Fruit fly (Drosophila melanogaster) whole organism: ENCODE measurements around the gene Dhc93AB.

ENCODE experiments used
- CG8478 ChIP-seq: fragments of >200 bp; optimal IDR thresholded peaks from 2 replicates; lab custom pipeline; 2018; ENCODE audit warnings: inconsistent platforms
- Dll ChIP-seq: fragments of >200 bp; optimal IDR thresholded peaks from 2 replicates; lab custom pipeline; 2017
- EcR ChIP-seq, 2 experiments: fragments of >200 bp; optimal IDR thresholded peaks; 2 replicates each; lab custom pipeline; 2017; ENCODE audit warnings: missing biosample characterization in 2 of 2, missing genetic modification characterization in 2 of 2, missing genetic modification reagents in 2 of 2
- pan ChIP-seq: fragments of >200 bp; optimal IDR thresholded peaks from 2 replicates; lab custom pipeline; 2017
- psq ChIP-seq: fragments of >200 bp; optimal IDR thresholded peaks from 2 replicates; lab custom pipeline; 2017
- usp ChIP-seq: fragments of >200 bp; optimal IDR thresholded peaks from 2 replicates; lab custom pipeline; 2017; ENCODE audit warnings: missing biosample characterization, missing genetic modification characterization, mixed read lengths

Dhc93AB gene

DNA sequence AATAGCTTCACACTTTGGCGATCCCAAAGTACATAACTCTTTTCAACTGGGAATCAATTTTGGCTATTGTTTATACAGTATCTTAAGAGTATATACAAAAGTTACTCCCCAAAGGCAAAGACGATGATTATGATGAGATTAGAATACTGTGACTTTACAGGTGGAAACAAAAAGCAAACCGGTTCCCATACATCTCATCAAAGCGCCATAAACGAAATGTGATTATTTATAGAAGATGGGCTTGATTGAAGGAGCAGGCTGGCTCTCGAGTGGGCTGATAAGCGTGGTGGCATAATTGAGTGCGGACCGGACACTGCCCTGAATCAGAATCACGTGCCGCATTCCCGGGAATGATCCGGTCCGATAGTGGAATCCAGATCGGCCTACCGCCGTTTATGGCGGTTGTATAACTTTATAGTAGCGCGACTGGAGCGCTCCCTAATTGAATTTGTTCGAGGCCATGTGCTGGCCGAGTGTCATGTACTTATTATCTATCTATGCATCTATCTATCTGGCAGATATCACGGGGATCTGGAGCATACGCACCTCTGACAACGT lies 29.7 kb upstream of the Dhc93AB start:
- TF ChIP-seq EcR (GFP tag; optimal IDR thresholded peaks at IDR 0.05; lab: Kevin White, UChicago): no peak
- no peak for TF ChIP-seq pan
- TF ChIP-seq CG8478 (lab: Kevin White, UChicago): no peak
- TF ChIP-seq Dll (lab: Kevin White, UChicago): no peak
- TF ChIP-seq usp (GFP tag; lab: Kevin White, UChicago): no peak

- TF ChIP-seq CG8478 (lab: Kevin White, UChicago) (no peak), EcR (GFP tag; optimal IDR thresholded peaks at IDR 0.05; lab: Kevin White, UChicago) (no peak), Dll (lab: Kevin White, UChicago) (no peak), psq (lab: Kevin White, UChicago) (no peak), pan (no peak), usp (GFP tag; lab: Kevin White, UChicago) (no peak)
Measured at dm6 chr3R:21071312-21071711, 29.0 kb upstream of the Dhc93AB start.

DNA sequence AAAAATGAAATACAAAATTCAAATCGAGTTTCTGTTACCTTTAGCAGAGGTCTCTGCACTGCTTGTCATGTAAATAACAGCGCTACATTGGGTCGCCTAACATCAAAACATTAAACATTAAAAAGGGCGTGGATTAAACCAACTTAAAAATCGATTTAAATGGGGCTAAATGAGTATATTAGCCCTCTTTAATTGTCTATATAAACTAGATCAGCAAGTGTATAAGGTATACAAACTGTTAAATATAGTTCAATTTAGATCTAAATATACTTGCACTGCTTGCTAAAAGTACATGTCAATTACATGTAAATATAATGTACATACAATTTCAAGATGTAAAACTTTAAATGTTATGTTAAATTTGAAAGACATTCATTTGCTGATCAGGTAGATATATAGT lies 27.4 kb upstream of the Dhc93AB start:
- TF ChIP-seq usp (GFP tag; lab: Kevin White, UChicago): no peak
- TF ChIP-seq pan: no peak
- no peak for TF ChIP-seq EcR (GFP tag; optimal IDR thresholded peaks at IDR 0.05; lab: Kevin White, UChicago)
- no peak for TF ChIP-seq CG8478 (lab: Kevin White, UChicago)
- TF ChIP-seq psq (lab: Kevin White, UChicago): no peak
- no peak for TF ChIP-seq Dll (lab: Kevin White, UChicago)

DNA sequence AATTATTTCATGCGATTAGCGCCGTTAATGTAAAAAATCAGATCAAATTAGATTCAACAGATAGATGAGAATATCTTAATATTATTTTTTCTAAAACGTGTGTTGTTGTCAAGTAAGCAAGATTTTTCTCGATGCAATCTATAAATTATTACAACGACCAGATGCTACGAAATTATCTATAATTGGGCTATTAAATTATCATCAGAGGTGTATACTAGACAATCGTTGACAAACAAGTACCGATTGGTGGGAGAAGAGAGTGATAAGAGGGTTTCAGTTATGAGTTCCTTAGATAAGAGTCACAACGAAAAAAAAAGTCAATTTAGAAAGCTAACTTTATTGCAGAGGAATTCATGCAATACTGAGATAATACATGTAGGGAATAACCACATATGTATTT lies 25.2 kb upstream of the Dhc93AB start:
- TF ChIP-seq pan (no peak), usp (GFP tag; lab: Kevin White, UChicago) (no peak), psq (lab: Kevin White, UChicago) (no peak), EcR (GFP tag; optimal IDR thresholded peaks at IDR 0.05; lab: Kevin White, UChicago) (no peak), CG8478 (lab: Kevin White, UChicago) (no peak), Dll (lab: Kevin White, UChicago) (no peak)

dm6 chr3R:21066469-21067284 lies 24.4 kb upstream of the Dhc93AB start:
- TF ChIP-seq CG8478 (lab: Kevin White, UChicago) (no peak), pan (no peak), Dll (lab: Kevin White, UChicago) (no peak), usp (GFP tag; lab: Kevin White, UChicago) (no peak), EcR (GFP tag; optimal IDR thresholded peaks at IDR 0.05; lab: Kevin White, UChicago) (no peak), psq (lab: Kevin White, UChicago) (no peak)

DNA sequence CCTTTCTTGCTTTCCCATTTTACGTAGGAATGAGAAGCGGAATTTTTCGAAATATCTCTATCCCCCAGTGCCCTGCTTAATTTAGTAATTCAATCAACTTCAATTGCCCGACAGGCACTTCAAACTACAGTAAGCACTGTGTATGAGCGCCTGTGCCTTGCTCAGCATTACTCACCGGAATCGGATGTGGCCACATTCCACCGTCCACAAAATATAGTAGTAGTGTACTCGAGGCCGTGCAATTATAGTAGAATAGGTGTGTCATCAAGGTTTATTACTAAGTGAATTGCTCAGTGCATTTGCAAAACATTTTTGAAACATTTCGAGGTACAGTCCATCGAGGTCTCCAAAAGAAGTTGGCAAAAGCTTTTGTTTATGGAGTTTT lies 23.4 kb upstream of the Dhc93AB start:
- TF ChIP-seq usp (GFP tag; lab: Kevin White, UChicago) (no peak), psq (lab: Kevin White, UChicago) (no peak), EcR (GFP tag; optimal IDR thresholded peaks at IDR 0.05; lab: Kevin White, UChicago) (no peak), Dll (lab: Kevin White, UChicago) (no peak), pan (no peak), CG8478 (lab: Kevin White, UChicago) (no peak)

DNA sequence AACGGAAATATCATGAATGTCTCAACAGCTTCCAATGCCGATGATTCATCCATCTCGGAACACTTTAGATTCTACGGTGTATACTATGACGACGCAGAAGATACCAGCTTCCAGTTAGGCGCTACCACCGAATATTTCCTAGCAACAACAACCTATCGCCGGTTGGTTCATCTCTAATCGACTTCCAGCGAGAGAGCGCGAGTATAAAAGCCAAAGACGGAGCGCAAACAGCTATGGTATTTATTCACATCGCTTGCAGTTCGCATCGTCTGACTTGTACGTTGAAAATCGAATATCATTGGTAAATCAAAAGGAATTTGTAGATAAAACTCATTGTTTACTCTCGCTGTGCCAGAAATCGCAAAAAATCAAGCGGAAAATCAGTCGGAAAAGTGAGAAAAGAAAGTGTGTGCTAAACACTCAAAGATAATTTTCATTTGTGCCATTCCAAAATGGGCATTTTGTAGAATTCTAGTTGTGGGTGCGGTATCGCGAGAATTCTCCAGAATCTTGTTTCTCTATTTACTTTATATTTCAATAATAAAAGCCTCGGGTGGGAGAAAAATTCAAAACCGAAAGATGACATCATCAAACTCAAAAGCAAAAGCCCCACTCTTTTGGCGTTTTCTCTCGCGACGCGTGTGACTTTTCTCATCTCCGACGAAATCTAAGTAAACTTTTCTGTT lies 22.9 kb upstream of the Dhc93AB start, which contains the start of gene AnxB9:
Gene AnxB9 (plus strand): TSS at position 232 of the 686 bp plus-strand sequence.
- no peak for TF ChIP-seq usp (GFP tag; lab: Kevin White, UChicago)
- no peak for TF ChIP-seq EcR (GFP tag; optimal IDR thresholded peaks at IDR 0.05; lab: Kevin White, UChicago)
- no peak for TF ChIP-seq CG8478 (lab: Kevin White, UChicago)
- no peak for TF ChIP-seq psq (lab: Kevin White, UChicago)
- no peak for TF ChIP-seq pan
- no peak for TF ChIP-seq Dll (lab: Kevin White, UChicago)

DNA sequence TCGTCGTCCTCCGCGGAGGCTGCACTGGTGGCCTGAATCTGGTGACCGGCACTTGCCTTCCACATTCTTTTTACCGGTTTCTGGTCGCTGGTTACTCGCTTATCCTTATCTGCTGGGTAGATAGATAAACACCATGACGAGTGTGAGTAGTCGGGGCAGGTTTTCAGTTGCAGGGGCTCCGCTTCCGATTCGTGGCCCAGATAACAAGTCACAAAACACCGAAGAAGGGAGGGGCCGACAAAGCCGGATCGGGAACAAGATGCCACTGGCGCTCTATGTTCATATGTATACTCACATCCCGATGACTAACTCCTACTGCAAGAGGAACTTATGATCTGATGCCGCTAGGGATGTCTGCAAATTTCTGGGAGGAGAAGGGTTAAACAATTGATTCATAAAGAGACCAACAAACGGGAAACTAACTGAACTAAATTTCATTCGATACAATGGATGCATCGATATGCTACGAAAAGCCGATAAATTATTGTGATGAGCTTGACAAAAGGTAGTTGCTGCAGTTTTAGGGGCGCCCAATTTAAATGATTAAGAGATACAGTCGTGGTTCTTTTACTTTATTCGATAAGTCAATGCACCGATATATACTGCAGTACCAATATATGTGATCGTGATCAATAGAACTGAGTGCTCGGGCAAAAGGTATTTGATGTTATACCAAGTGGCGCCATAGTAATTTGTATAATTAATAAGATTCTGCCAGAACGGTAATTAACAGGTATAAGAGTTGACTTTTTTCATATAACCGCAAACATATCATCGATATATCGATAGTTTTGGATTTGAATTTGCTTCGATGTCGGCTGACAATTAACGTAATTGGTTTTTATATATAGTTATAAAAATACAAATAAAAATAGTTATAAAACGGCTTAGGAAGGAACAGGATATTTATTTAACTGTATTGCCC lies 22.0 kb upstream of the Dhc93AB start, which contains the start of gene Cortactin:
Gene Cortactin (minus strand): TSS at position 472 of the 925 bp plus-strand sequence.
- no peak for TF ChIP-seq EcR (GFP tag; optimal IDR thresholded peaks at IDR 0.05; lab: Kevin White, UChicago)
- no peak for TF ChIP-seq psq (lab: Kevin White, UChicago)
- TF ChIP-seq usp (GFP tag; lab: Kevin White, UChicago): no peak
- TF ChIP-seq pan: no peak
- TF ChIP-seq CG8478 (lab: Kevin White, UChicago): no peak
- no peak for TF ChIP-seq Dll (lab: Kevin White, UChicago)

- TF ChIP-seq Dll (lab: Kevin White, UChicago) (no peak), pan (no peak), psq (lab: Kevin White, UChicago) (no peak), usp (GFP tag; lab: Kevin White, UChicago) (no peak), EcR (GFP tag; optimal IDR thresholded peaks at IDR 0.05; lab: Kevin White, UChicago) (no peak), CG8478 (lab: Kevin White, UChicago) (no peak)
Measured at dm6 chr3R:21063433-21063832, 21.1 kb upstream of the Dhc93AB start.
